Fruit fly (Drosophila melanogaster) whole organism, embryonic: Measurements from ENCODE around the gene CG31639.

Source experiments
- Antp ChIP-seq: fragments of 200-800 bp; sonication (Bioruptor generic); optimal IDR thresholded peaks from 3 replicates; lab custom pipeline; 2016; ENCODE audit warnings: missing biosample characterization, missing genetic modification characterization
- CG10543 ChIP-seq: fragments of 200-800 bp; sonication (Bioruptor generic); optimal IDR thresholded peaks from 3 replicates; lab custom pipeline; 2017; ENCODE audit warnings: missing biosample characterization, mild to moderate bottlenecking, missing genetic modification characterization, moderate library complexity
- CG10979 ChIP-seq: fragments of 200-800 bp; sonication (Bioruptor generic); optimal IDR thresholded peaks from 2 replicates; lab custom pipeline; 2018; ENCODE audit warnings: missing biosample characterization, mild to moderate bottlenecking, missing genetic modification characterization, moderate library complexity
- CG11504 ChIP-seq: fragments of 200-800 bp; sonication (Bioruptor generic); optimal IDR thresholded peaks from 3 replicates; lab custom pipeline; 2019; ENCODE audit warnings: missing biosample characterization, mild to moderate bottlenecking, missing genetic modification characterization, moderate library complexity
- CG12104 ChIP-seq: fragments of 200-800 bp; sonication (Bioruptor generic); optimal IDR thresholded peaks from 3 replicates; lab custom pipeline; 2016; ENCODE audit warnings: missing biosample characterization, missing genetic modification characterization
- CG1603 ChIP-seq: fragments of 200-800 bp; sonication (Bioruptor generic); optimal IDR thresholded peaks from 2 replicates; lab custom pipeline; 2019; ENCODE audit warnings: missing biosample characterization, mild to moderate bottlenecking, missing genetic modification characterization, moderate library complexity
- CG17361 ChIP-seq: fragments of 200-800 bp; sonication (Bioruptor generic); IDR thresholded peaks from 3 replicates; pipeline ENCODE4 v1.3.6; 2022; ENCODE audit warnings: missing biosample characterization, missing genetic modification characterization
- CG18476 ChIP-seq: fragments of 200-800 bp; sonication (Bioruptor generic); optimal IDR thresholded peaks from 2 replicates; lab custom pipeline; 2016; ENCODE audit warnings: missing biosample characterization, mild to moderate bottlenecking, missing genetic modification characterization
- CG2120 ChIP-seq: fragments of 200-800 bp; sonication (Bioruptor generic); optimal IDR thresholded peaks from 3 replicates; lab custom pipeline; 2016; ENCODE audit warnings: missing biosample characterization, missing genetic modification characterization
- CG2678 ChIP-seq: fragments of 200-800 bp; sonication (Bioruptor generic); optimal IDR thresholded peaks from 3 replicates; lab custom pipeline; 2019; ENCODE audit warnings: missing biosample characterization, mild to moderate bottlenecking, missing genetic modification characterization, moderate library complexity
- CG3065 ChIP-seq: fragments of 200-800 bp; sonication (Bioruptor generic); optimal IDR thresholded peaks from 2 replicates; lab custom pipeline; 2016; ENCODE audit warnings: missing biosample characterization, missing genetic modification characterization
- CG32772 ChIP-seq: fragments of 200-800 bp; sonication (Bioruptor generic); IDR thresholded peaks from 2 replicates; pipeline ENCODE4 v1.3.6; 2022; ENCODE audit warnings: missing biosample characterization, missing genetic modification characterization
- CG4707 ChIP-seq: fragments of 200-800 bp; sonication (Bioruptor generic); optimal IDR thresholded peaks from 2 replicates; lab custom pipeline; 2018; ENCODE audit warnings: missing biosample characterization, mild to moderate bottlenecking, missing genetic modification characterization, moderate library complexity
- CG6765 ChIP-seq: fragments of 200-800 bp; sonication (Bioruptor generic); optimal IDR thresholded peaks from 3 replicates; lab custom pipeline; 2017; ENCODE audit warnings: missing biosample characterization, mild to moderate bottlenecking, missing genetic modification characterization
- CG7839 ChIP-seq: fragments of 200-800 bp; sonication (Bioruptor generic); optimal IDR thresholded peaks from 3 replicates; lab custom pipeline; 2018; ENCODE audit warnings: missing biosample characterization, mild to moderate bottlenecking, missing genetic modification characterization, moderate library complexity
- CG8281 ChIP-seq: fragments of 200-800 bp; sonication (Bioruptor generic); optimal IDR thresholded peaks from 2 replicates; lab custom pipeline; 2018; ENCODE audit warnings: missing biosample characterization, mild to moderate bottlenecking, missing genetic modification characterization, moderate library complexity
- CG8290 ChIP-seq, 3 experiments: fragments of 200-800 bp; sonication (Bioruptor generic); optimal IDR thresholded peaks; 2 replicates each; lab custom pipeline; 2016 to 2019; ENCODE audit warnings: missing biosample characterization in 3 of 3, missing genetic modification characterization in 3 of 3, mild to moderate bottlenecking in 2 of 3, moderate library complexity in 1 of 3
- CG8765 ChIP-seq: fragments of 200-800 bp; sonication (Bioruptor generic); IDR thresholded peaks from 2 replicates; pipeline ENCODE4 v1.3.6; 2022; ENCODE audit warnings: missing biosample characterization, missing genetic modification characterization
- CTCF ChIP-seq: fragments of 200-800 bp; sonication (Bioruptor generic); optimal IDR thresholded peaks from 2 replicates; lab custom pipeline; 2017; ENCODE audit warnings: missing biosample characterization, mild to moderate bottlenecking, missing genetic modification characterization, moderate library complexity
- Chrac-16 ChIP-seq: fragments of 200-800 bp; sonication (Bioruptor generic); optimal IDR thresholded peaks from 3 replicates; lab custom pipeline; 2016; ENCODE audit warnings: missing biosample characterization, missing genetic modification characterization
- Ets65A ChIP-seq: fragments of 200-800 bp; sonication (Bioruptor generic); peaks from one replicate; lab custom pipeline; 2016; ENCODE audit warnings: missing biosample characterization, missing genetic modification characterization
- Lhr ChIP-seq: fragments of 200-800 bp; sonication (Bioruptor generic); optimal IDR thresholded peaks from 3 replicates; lab custom pipeline; 2017; ENCODE audit warnings: mild to moderate bottlenecking, missing biosample characterization, missing genetic modification reagents, missing genetic modification characterization
- abd-A ChIP-seq: fragments of 200-800 bp; sonication (Bioruptor generic); optimal IDR thresholded peaks from 3 replicates; lab custom pipeline; 2019; ENCODE audit warnings: missing biosample characterization, mild to moderate bottlenecking, missing genetic modification characterization, moderate library complexity
- cg ChIP-seq: fragments of 200-800 bp; sonication (Bioruptor generic); optimal IDR thresholded peaks from 3 replicates; lab custom pipeline; 2019; ENCODE audit warnings: missing biosample characterization, mild to moderate bottlenecking, missing genetic modification characterization, moderate library complexity
- emc ChIP-seq: fragments of 200-800 bp; sonication (Bioruptor generic); optimal IDR thresholded peaks from 2 replicates; lab custom pipeline; 2016; ENCODE audit warnings: missing biosample characterization, missing genetic modification characterization
- esg ChIP-seq: fragments of 200-800 bp; sonication (Bioruptor generic); conservative IDR thresholded peaks from 2 replicates; pipeline ENCODE4 v1.3.6; 2022; ENCODE audit warnings: missing biosample characterization, missing genetic modification characterization
- eve ChIP-seq, 2 experiments: fragments of >200 bp; optimal IDR thresholded peaks; 2 replicates each; lab custom pipeline; 2017; ENCODE audit warnings: missing biosample characterization in 2 of 2, missing genetic modification characterization in 2 of 2
- gcm ChIP-seq: fragments of 200-800 bp; sonication (Bioruptor generic); optimal IDR thresholded peaks from 2 replicates; lab custom pipeline; 2019; ENCODE audit warnings: missing biosample characterization, mild to moderate bottlenecking, missing genetic modification characterization, moderate library complexity
- grau ChIP-seq: fragments of 200-800 bp; optimal IDR thresholded peaks from 3 replicates; lab custom pipeline; 2019; ENCODE audit warnings: missing biosample characterization, mild to moderate bottlenecking, missing genetic modification characterization, moderate library complexity
- h ChIP-seq: fragments of >200 bp; optimal IDR thresholded peaks from 2 replicates; lab custom pipeline; 2017
- hkb ChIP-seq, 2 experiments: fragments of 200-800 bp in 1 of 2; fragments of >200 bp in 1 of 2; sonication (Bioruptor generic) in 1 of 2; IDR thresholded peaks in 1 of 2; optimal IDR thresholded peaks in 1 of 2; 2 replicates each; pipeline versions ENCODE4 v1.3.6 to Lab custom; 2017 to 2022; ENCODE audit warnings: missing biosample characterization in 1 of 2, missing genetic modification characterization in 1 of 2
- kni ChIP-seq: fragments of 200-800 bp; sonication (Bioruptor generic); optimal IDR thresholded peaks from 3 replicates; lab custom pipeline; 2017; ENCODE audit warnings: mild to moderate bottlenecking, missing biosample characterization, missing genetic modification reagents, missing genetic modification characterization
- pan ChIP-seq, 4 experiments: fragments of >200 bp in 3 of 4; fragments of 200-800 bp in 1 of 4; sonication (Bioruptor generic) in 1 of 4; optimal IDR thresholded peaks in 3 of 4; IDR thresholded peaks in 1 of 4; 2 replicates each; pipeline versions ENCODE4 v1.3.6 to Lab custom; 2017 to 2022; ENCODE audit warnings: missing biosample characterization in 2 of 4, missing genetic modification characterization in 2 of 4, mixed read lengths in 1 of 4
- pho ChIP-seq: fragments of 200-800 bp; sonication (Bioruptor generic); optimal IDR thresholded peaks from 2 replicates; lab custom pipeline; 2016; ENCODE audit warnings: missing biosample characterization, missing genetic modification characterization
- phol ChIP-seq: fragments of 200-800 bp; sonication (Bioruptor generic); optimal IDR thresholded peaks from 3 replicates; lab custom pipeline; 2018; ENCODE audit warnings: missing biosample characterization, mild to moderate bottlenecking, missing genetic modification characterization, moderate library complexity
- ranshi ChIP-seq: fragments of 200-800 bp; sonication (Bioruptor generic); IDR thresholded peaks from 2 replicates; pipeline ENCODE4 v1.3.6; 2022; ENCODE audit warnings: missing biosample characterization, missing genetic modification characterization
- row ChIP-seq: fragments of 200-800 bp; sonication (Bioruptor generic); IDR thresholded peaks from 3 replicates; pipeline ENCODE4 v1.3.6; 2022; ENCODE audit warnings: missing biosample characterization, missing genetic modification characterization
- sens ChIP-seq: fragments of 200-800 bp; sonication (Bioruptor generic); peaks from one replicate; lab custom pipeline; 2016; ENCODE audit warnings: missing biosample characterization, missing genetic modification characterization
- slp2 ChIP-seq: fragments of 200-800 bp; sonication (Bioruptor generic); optimal IDR thresholded peaks from 2 replicates; lab custom pipeline; 2016; ENCODE audit warnings: missing biosample characterization, missing genetic modification characterization
- sna ChIP-seq: fragments of 200-800 bp; sonication (Bioruptor generic); IDR thresholded peaks from 2 replicates; pipeline ENCODE4 v1.3.6; 2022; ENCODE audit warnings: missing biosample characterization, missing genetic modification characterization; ENCODE audit not compliant: partially characterized antibody
- sob ChIP-seq: fragments of 200-800 bp; sonication (Bioruptor generic); IDR thresholded peaks from 2 replicates; pipeline ENCODE4 v1.3.6; 2022; ENCODE audit warnings: missing biosample characterization, missing genetic modification characterization
- vvl ChIP-seq: fragments of 200-800 bp; sonication (Bioruptor generic); IDR thresholded peaks from 2 replicates; pipeline ENCODE4 v1.3.6; 2022; ENCODE audit warnings: missing biosample characterization, missing genetic modification characterization
- zfh1 ChIP-seq: fragments of 200-800 bp; sonication (Bioruptor generic); IDR thresholded peaks from 3 replicates; pipeline ENCODE4 v1.3.6; 2022; ENCODE audit warnings: missing biosample characterization, missing genetic modification characterization

The CG31639 gene

DNA sequence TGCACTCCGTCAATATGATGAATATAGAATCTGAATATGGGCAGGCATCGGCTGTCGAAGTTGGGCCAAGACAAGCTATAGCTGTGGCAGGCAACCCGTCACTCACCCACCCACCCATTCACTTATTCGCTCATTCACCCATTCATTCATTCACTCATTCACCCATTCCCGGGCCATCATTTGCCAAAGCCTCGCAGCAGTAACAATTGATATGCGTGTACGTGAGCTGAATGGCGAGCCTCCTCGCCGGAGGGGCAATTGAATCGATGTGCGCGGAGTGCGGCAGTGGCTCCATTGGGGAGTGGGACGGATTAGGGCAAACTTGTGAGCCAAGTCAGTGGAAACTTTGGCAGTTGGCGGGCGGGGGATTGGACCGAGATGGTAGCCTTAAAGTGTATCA, 21.5 kb upstream of the CG31639 start:
- TF ChIP-seq abd-A (tag; lab: Kevin White, UChicago) (peak; percentile 65), CTCF (no peak), vvl (GFP tag; lab: Robert Waterston, UW) (peak; percentile 55), Ets65A (GFP tag; lab: Kevin White, UChicago) (peak; percentile 68), CG8281 (peak; percentile 96), pho (GFP tag; lab: Kevin White, UChicago) (no peak), Lhr (no peak)
- TF ChIP-seq, all 482 proteins: peak for 4

DNA sequence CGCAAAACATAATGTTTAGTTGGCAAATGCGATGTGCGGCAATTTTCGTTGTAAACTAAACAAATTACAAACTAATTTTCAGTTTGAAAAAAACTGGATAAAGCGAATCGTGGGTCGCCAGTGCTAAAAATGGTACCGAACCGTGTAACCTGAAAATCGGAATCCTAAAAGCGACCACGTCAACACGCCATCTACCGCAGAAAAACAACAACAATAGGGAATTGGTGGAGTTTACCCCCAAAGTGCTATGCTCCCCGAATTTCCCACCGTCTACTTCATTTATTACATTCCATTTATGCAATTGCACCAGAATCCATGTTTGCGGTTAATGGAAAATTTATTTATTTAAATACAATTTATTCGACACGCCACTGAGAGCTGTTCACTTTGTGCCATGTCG, 18.1 kb upstream of the CG31639 start:
- no peak for TF ChIP-seq gcm (GFP tag; lab: Kevin White, UChicago)
- TF ChIP-seq CTCF = peak; percentile 83
- TF ChIP-seq, all 482 proteins: peak for 1

dm6 chr2L:6171166-6171565, 16.2 kb upstream of the CG31639 start:
- TF ChIP-seq eve (GFP tag; optimal IDR thresholded peaks at IDR 0.05; lab: Kevin White, UChicago) (no peak), zfh1 (GFP tag; lab: Robert Waterston, UW) (peak; percentile 52; the same call in 1 of the 3 replicates), Antp (GFP tag; lab: Kevin White, UChicago) (no peak), hkb (optimal IDR thresholded peaks at IDR 0.05; lab: Kevin White, UChicago) (peak; percentile 58), hkb (GFP tag; IDR thresholded peaks at IDR 0.05; lab: Robert Waterston, UW) (no peak), CG10979 (tag; lab: Kevin White, UChicago) (no peak), CG3065 (GFP tag; lab: Kevin White, UChicago) (no peak), CG2678 (tag; lab: Kevin White, UChicago) (peak; percentile 6), CG32772 (GFP tag; lab: Robert Waterston, UW) (0 out of 2 replicates have a peak, but pooled peaks have one; percentile 9), row (peak; percentile 46; the same call in 2 of the 3 replicates), CG6765 (GFP tag; lab: Kevin White, UChicago) (no peak), sens (GFP tag; lab: Kevin White, UChicago) (peak; percentile 43), kni (GFP tag; lab: Kevin White, UChicago) (no peak), Ets65A (GFP tag; lab: Kevin White, UChicago) (peak; percentile 72), slp2 (GFP tag; lab: Kevin White, UChicago) (no peak), esg (GFP tag; lab: Robert Waterston, UW) (0 out of 2 replicates have a peak, but pooled peaks have one; percentile 21), sna (no peak), CG12104 (GFP tag; lab: Kevin White, UChicago) (no peak), CG8290 (GFP tag; optimal IDR thresholded peaks at IDR 0.05; lab: Kevin White, UChicago) (no peak), CG8290 (tag; optimal IDR thresholded peaks at IDR 0.05; lab: Kevin White, UChicago) (peak in 1 of 2 experiments; percentile 18), CG2120 (GFP tag; lab: Kevin White, UChicago) (peak; percentile 9), cg (GFP tag; lab: Kevin White, UChicago) (no peak), CG7839 (tag; lab: Kevin White, UChicago) (peak; percentile 2), CG18476 (peak; percentile 62), emc (no peak), CG10543 (GFP tag; lab: Kevin White, UChicago) (no peak), phol (tag; lab: Kevin White, UChicago) (peak; percentile 1), CG17361 (0 out of 3 replicates have a peak, but pooled peaks have one; percentile 12), CG1603 (tag; lab: Kevin White, UChicago) (peak; percentile 15), CG11504 (tag; lab: Kevin White, UChicago) (peak; percentile 30), pan (optimal IDR thresholded peaks at IDR 0.05; lab: Kevin White, UChicago) (no peak), pan (GFP tag; optimal IDR thresholded peaks at IDR 0.05 in 1 of 2, IDR thresholded peaks at IDR 0.05 in 1 of 2) (no peak), sob (GFP tag; lab: Robert Waterston, UW) (0 out of 2 replicates have a peak, but pooled peaks have one; percentile 10), h (no peak), Chrac-16 (peak; percentile 7), ranshi (GFP tag; lab: Robert Waterston, UW) (peak; percentile 30; the same call in 1 of the 2 replicates), CG8765 (no peak), CG4707 (GFP tag; lab: Kevin White, UChicago) (no peak), grau (tag; lab: Kevin White, UChicago) (peak; percentile 8)
- TF ChIP-seq, all 482 proteins: peak for 20
